Fruit fly (Drosophila melanogaster) whole organism, embryonic: ENCODE measurements around the gene Gr93a.

Experiments used
- Atf6 ChIP-seq: fragments of 200-800 bp; sonication (Bioruptor generic); IDR thresholded peaks from 2 replicates; pipeline ENCODE4 v1.3.6; 2022; ENCODE audit warnings: missing biosample characterization, missing genetic modification characterization
- BtbVII ChIP-seq: fragments of 200-800 bp; sonication (Bioruptor generic); optimal IDR thresholded peaks from 3 replicates; lab custom pipeline; 2017; ENCODE audit warnings: missing biosample characterization, mild to moderate bottlenecking, missing genetic modification characterization
- CG10267 ChIP-seq: fragments of 200-800 bp; sonication (Bioruptor generic); optimal IDR thresholded peaks from 2 replicates; lab custom pipeline; 2018; ENCODE audit warnings: missing biosample characterization, mild to moderate bottlenecking, missing genetic modification characterization, moderate library complexity
- CG10979 ChIP-seq: fragments of 200-800 bp; sonication (Bioruptor generic); optimal IDR thresholded peaks from 2 replicates; lab custom pipeline; 2018; ENCODE audit warnings: missing biosample characterization, mild to moderate bottlenecking, missing genetic modification characterization, moderate library complexity
- CG12104 ChIP-seq: fragments of 200-800 bp; sonication (Bioruptor generic); optimal IDR thresholded peaks from 3 replicates; lab custom pipeline; 2016; ENCODE audit warnings: missing biosample characterization, missing genetic modification characterization
- CG14860 ChIP-seq: fragments of 200-800 bp; sonication (Bioruptor generic); IDR thresholded peaks from 3 replicates; pipeline ENCODE4 v1.3.6; 2022; ENCODE audit warnings: missing biosample characterization, missing genetic modification characterization; ENCODE audit not compliant: partially characterized antibody
- CG16863 ChIP-seq: fragments of 200-800 bp; sonication (Bioruptor generic); optimal IDR thresholded peaks from 3 replicates; lab custom pipeline; 2016; ENCODE audit warnings: missing biosample characterization, missing genetic modification characterization
- CG1832 ChIP-seq: fragments of 200-800 bp; sonication (Bioruptor generic); optimal IDR thresholded peaks from 2 replicates; lab custom pipeline; 2017; ENCODE audit warnings: missing biosample characterization, mild to moderate bottlenecking, missing genetic modification characterization, inconsistent platforms
- CG2120 ChIP-seq: fragments of 200-800 bp; sonication (Bioruptor generic); optimal IDR thresholded peaks from 3 replicates; lab custom pipeline; 2016; ENCODE audit warnings: missing biosample characterization, missing genetic modification characterization
- CG3065 ChIP-seq: fragments of 200-800 bp; sonication (Bioruptor generic); optimal IDR thresholded peaks from 2 replicates; lab custom pipeline; 2016; ENCODE audit warnings: missing biosample characterization, missing genetic modification characterization
- CG31365 ChIP-seq: fragments of 200-800 bp; sonication (Bioruptor generic); optimal IDR thresholded peaks from 2 replicates; lab custom pipeline; 2018; ENCODE audit warnings: missing biosample characterization, mild to moderate bottlenecking, missing genetic modification characterization
- CG31388 ChIP-seq: fragments of 200-800 bp; sonication (Bioruptor generic); optimal IDR thresholded peaks from 2 replicates; lab custom pipeline; 2016; ENCODE audit warnings: missing biosample characterization, missing genetic modification characterization
- CG32767 ChIP-seq: fragments of 200-800 bp; sonication (Bioruptor generic); IDR thresholded peaks from 2 replicates; pipeline ENCODE4 v1.3.6; 2022; ENCODE audit warnings: missing biosample characterization, missing genetic modification characterization
- CG8290 ChIP-seq, 3 experiments: fragments of 200-800 bp; sonication (Bioruptor generic); optimal IDR thresholded peaks; 2 replicates each; lab custom pipeline; 2016 to 2019; ENCODE audit warnings: missing biosample characterization in 3 of 3, missing genetic modification characterization in 3 of 3, mild to moderate bottlenecking in 2 of 3, moderate library complexity in 1 of 3
- CG8478 ChIP-seq: fragments of >200 bp; optimal IDR thresholded peaks from 2 replicates; lab custom pipeline; 2018
- CTCF ChIP-seq: fragments of 200-800 bp; sonication (Bioruptor generic); optimal IDR thresholded peaks from 2 replicates; lab custom pipeline; 2017; ENCODE audit warnings: missing biosample characterization, mild to moderate bottlenecking, missing genetic modification characterization, moderate library complexity
- CkIIα-i1 ChIP-seq: fragments of 200-800 bp; sonication (Bioruptor generic); IDR thresholded peaks from 2 replicates; pipeline ENCODE4 v1.3.6; 2022; ENCODE audit warnings: missing biosample characterization, missing genetic modification characterization
- Dbx ChIP-seq: fragments of 200-800 bp; sonication (Bioruptor generic); IDR thresholded peaks from 3 replicates; pipeline ENCODE4 v1.3.6; 2022; ENCODE audit warnings: missing biosample characterization, missing genetic modification characterization
- Deaf1 ChIP-seq: fragments of 200-800 bp; optimal IDR thresholded peaks from 3 replicates; lab custom pipeline; 2019; ENCODE audit warnings: missing biosample characterization, mild to moderate bottlenecking, missing genetic modification characterization, moderate library complexity
- Dll ChIP-seq: fragments of 200-800 bp; sonication (Bioruptor generic); IDR thresholded peaks from 4 replicates; pipeline ENCODE4 v1.3.6; 2022; ENCODE audit warnings: missing biosample characterization, missing genetic modification characterization; ENCODE audit not compliant: partially characterized antibody
- Fer3 ChIP-seq: fragments of 200-800 bp; sonication (Bioruptor generic); optimal IDR thresholded peaks from 2 replicates; lab custom pipeline; 2018; ENCODE audit warnings: missing biosample characterization, mild to moderate bottlenecking, missing genetic modification characterization, moderate library complexity
- MBD-R2 ChIP-seq: fragments of 200-800 bp; sonication (Bioruptor generic); IDR thresholded peaks from 2 replicates; pipeline ENCODE4 v1.3.6; 2022; ENCODE audit warnings: missing biosample characterization, missing genetic modification characterization
- Nf-YA ChIP-seq: fragments of 200-800 bp; sonication (Bioruptor generic); IDR thresholded peaks from 2 replicates; pipeline ENCODE4 v1.3.6; 2022; ENCODE audit warnings: missing biosample characterization, missing genetic modification characterization
- Opbp ChIP-seq: fragments of 200-800 bp; sonication (Bioruptor generic); IDR thresholded peaks from 3 replicates; pipeline ENCODE4 v1.3.6; 2022; ENCODE audit warnings: missing biosample characterization, missing genetic modification characterization; ENCODE audit not compliant: partially characterized antibody
- Optix ChIP-seq: fragments of 200-800 bp; sonication (Bioruptor generic); IDR thresholded peaks from 3 replicates; pipeline ENCODE4 v1.3.6; 2022; ENCODE audit warnings: missing biosample characterization, missing genetic modification characterization
- Sin3A ChIP-seq: fragments of >200 bp; optimal IDR thresholded peaks from 2 replicates; lab custom pipeline; 2018
- TFAM ChIP-seq: fragments of 200-800 bp; sonication (Bioruptor generic); optimal IDR thresholded peaks from 2 replicates; lab custom pipeline; 2017; ENCODE audit warnings: missing biosample characterization, missing genetic modification characterization, inconsistent platforms
- Trl ChIP-seq, 3 experiments: fragments of >200 bp in 2 of 3; fragments of 200-800 bp in 1 of 3; sonication (Bioruptor generic) in 1 of 3; optimal IDR thresholded peaks; 2 replicates in 1 of 3; 3 replicates in 2 of 3; lab custom pipeline; 2016 to 2017; ENCODE audit warnings: missing biosample characterization in 1 of 3, missing genetic modification characterization in 1 of 3
- YL-1 ChIP-seq: fragments of 200-800 bp; sonication (Bioruptor generic); optimal IDR thresholded peaks from 3 replicates; lab custom pipeline; 2017; ENCODE audit warnings: missing biosample characterization, mild to moderate bottlenecking, missing genetic modification characterization
- amos ChIP-seq: fragments of 200-800 bp; sonication (Bioruptor generic); IDR thresholded peaks from 2 replicates; pipeline ENCODE4 v1.3.6; 2022; ENCODE audit warnings: missing biosample characterization, missing genetic modification characterization; ENCODE audit not compliant: partially characterized antibody
- cg ChIP-seq: fragments of 200-800 bp; sonication (Bioruptor generic); optimal IDR thresholded peaks from 3 replicates; lab custom pipeline; 2019; ENCODE audit warnings: missing biosample characterization, mild to moderate bottlenecking, missing genetic modification characterization, moderate library complexity
- dan ChIP-seq: fragments of 200-800 bp; sonication (Bioruptor generic); IDR thresholded peaks from 2 replicates; pipeline ENCODE4 v1.3.6; 2022; ENCODE audit warnings: missing biosample characterization, missing genetic modification characterization
- ewg ChIP-seq: fragments of 200-800 bp; sonication (Bioruptor generic); optimal IDR thresholded peaks from 3 replicates; lab custom pipeline; 2017; ENCODE audit warnings: mild to moderate bottlenecking, missing biosample characterization, missing genetic modification reagents, missing genetic modification characterization
- fd96Cb ChIP-seq: fragments of 200-800 bp; sonication (Bioruptor generic); optimal IDR thresholded peaks from 2 replicates; lab custom pipeline; 2018; ENCODE audit warnings: missing biosample characterization, mild to moderate bottlenecking, missing genetic modification characterization, moderate library complexity
- fu2 ChIP-seq: fragments of 200-800 bp; sonication (Bioruptor generic); optimal IDR thresholded peaks from 2 replicates; lab custom pipeline; 2016; ENCODE audit warnings: missing biosample characterization, missing genetic modification characterization
- her ChIP-seq: fragments of 200-800 bp; sonication (Bioruptor generic); optimal IDR thresholded peaks from 2 replicates; lab custom pipeline; 2016; ENCODE audit warnings: missing biosample characterization, missing genetic modification characterization
- mirr ChIP-seq: fragments of 200-800 bp; sonication (Bioruptor generic); optimal IDR thresholded peaks from 3 replicates; lab custom pipeline; 2018; ENCODE audit warnings: missing biosample characterization, mild to moderate bottlenecking, missing genetic modification characterization
- nau ChIP-seq: fragments of 200-800 bp; sonication (Bioruptor generic); optimal IDR thresholded peaks from 3 replicates; lab custom pipeline; 2017; ENCODE audit warnings: missing biosample characterization, mild to moderate bottlenecking, missing genetic modification characterization, missing genetic modification reagents
- nerfin-1 ChIP-seq: fragments of 200-800 bp; sonication (Bioruptor generic); optimal IDR thresholded peaks from 3 replicates; lab custom pipeline; 2019; ENCODE audit warnings: missing biosample characterization, mild to moderate bottlenecking, missing genetic modification characterization, moderate library complexity
- nerfin-2 ChIP-seq: fragments of 200-800 bp; sonication (Bioruptor generic); IDR thresholded peaks from 2 replicates; pipeline ENCODE4 v1.3.6; 2022; ENCODE audit warnings: missing biosample characterization, missing genetic modification characterization; ENCODE audit not compliant: partially characterized antibody
- nom ChIP-seq: fragments of 200-800 bp; sonication (Bioruptor generic); optimal IDR thresholded peaks from 2 replicates; lab custom pipeline; 2017; ENCODE audit warnings: missing biosample characterization, missing genetic modification characterization, mild to moderate bottlenecking, moderate library complexity, missing genetic modification reagents
- pros ChIP-seq: fragments of 200-800 bp; sonication (Bioruptor generic); optimal IDR thresholded peaks from 3 replicates; lab custom pipeline; 2019; ENCODE audit warnings: missing biosample characterization, mild to moderate bottlenecking, missing genetic modification characterization, moderate library complexity
- sens-2 ChIP-seq: fragments of 200-800 bp; sonication (Bioruptor generic); IDR thresholded peaks from 2 replicates; pipeline ENCODE4 v1.3.6; 2022; ENCODE audit warnings: missing biosample characterization, missing genetic modification characterization
- slbo ChIP-seq: fragments of 200-800 bp; sonication (Bioruptor generic); IDR thresholded peaks from 2 replicates; pipeline ENCODE4 v1.3.6; 2022; ENCODE audit warnings: missing biosample characterization, missing genetic modification characterization
- sr ChIP-seq: fragments of 200-800 bp; sonication (Bioruptor generic); IDR thresholded peaks from 3 replicates; pipeline ENCODE4 v1.3.6; 2022; ENCODE audit warnings: missing biosample characterization, missing genetic modification characterization
- ssp ChIP-seq: fragments of 200-800 bp; sonication (Bioruptor generic); IDR thresholded peaks from 2 replicates; pipeline ENCODE4 v1.3.6; 2022; ENCODE audit warnings: missing biosample characterization, missing genetic modification characterization
- toy ChIP-seq: fragments of 200-800 bp; sonication (Bioruptor generic); IDR thresholded peaks from 2 replicates; pipeline ENCODE4 v1.3.6; 2022; ENCODE audit warnings: missing biosample characterization, missing genetic modification characterization
- trh ChIP-seq: fragments of 200-800 bp; sonication (Bioruptor generic); optimal IDR thresholded peaks from 2 replicates; lab custom pipeline; 2016; ENCODE audit warnings: missing biosample characterization, missing genetic modification characterization

Gr93a gene

dm6 chr3R:21821684-21822561, 10.4 kb upstream of the Gr93a start:
- TF ChIP-seq Dll (GFP tag; lab: Robert Waterston, UW): 0 out of 4 replicates have a peak, but pooled peaks have one; percentile 33
- no peak for TF ChIP-seq CG31365 (tag; lab: Kevin White, UChicago)
- peak; percentile 92 for TF ChIP-seq CTCF (GFP tag; lab: Kevin White, UChicago)
- peak; percentile 70 for TF ChIP-seq Deaf1
- TF ChIP-seq Opbp (GFP tag; lab: Robert Waterston, UW): 0 out of 3 replicates have a peak, but pooled peaks have one; percentile 9
- no peak for TF ChIP-seq Optix (GFP tag; lab: Robert Waterston, UW)
- peak; percentile 15 for TF ChIP-seq mirr (GFP tag; lab: Kevin White, UChicago)
- peak; percentile 37 for TF ChIP-seq CG10979
- peak; percentile 38 for TF ChIP-seq CG1832 (GFP tag; lab: Kevin White, UChicago)
- TF ChIP-seq CkIIα-i1 (GFP tag; lab: Robert Waterston, UW): no peak
- no peak for TF ChIP-seq BtbVII
- TF ChIP-seq TFAM (GFP tag; lab: Kevin White, UChicago): no peak
- TF ChIP-seq dan (GFP tag; lab: Robert Waterston, UW): no peak
- peak; percentile 35 for TF ChIP-seq YL-1 (GFP tag; lab: Kevin White, UChicago)
- peak; percentile 46; the same call in 1 of the 2 replicates for TF ChIP-seq CG32767 (GFP tag; lab: Robert Waterston, UW)
- TF ChIP-seq slbo (GFP tag; lab: Robert Waterston, UW): 0 out of 2 replicates have a peak, but pooled peaks have one; percentile 2
- TF ChIP-seq nerfin-1 (tag; lab: Kevin White, UChicago): no peak
- TF ChIP-seq CG14860 (GFP tag; lab: Robert Waterston, UW): 0 out of 3 replicates have a peak, but pooled peaks have one; percentile 7
- TF ChIP-seq fu2 (GFP tag; lab: Kevin White, UChicago): no peak
- TF ChIP-seq Fer3 (tag; lab: Kevin White, UChicago): no peak
- TF ChIP-seq amos: no peak
- no peak for TF ChIP-seq fd96Cb
- no peak for TF ChIP-seq CG8290 (GFP tag; optimal IDR thresholded peaks at IDR 0.05; lab: Kevin White, UChicago)
- TF ChIP-seq CG8290 (tag; optimal IDR thresholded peaks at IDR 0.05; lab: Kevin White, UChicago): peak in 1 of 2 experiments; percentile 26
- TF ChIP-seq pros (GFP tag; lab: Kevin White, UChicago): no peak
- TF ChIP-seq cg (GFP tag; lab: Kevin White, UChicago): peak; percentile 88
- no peak for TF ChIP-seq trh (GFP tag; lab: Kevin White, UChicago)
- TF ChIP-seq CG3065 (GFP tag; lab: Kevin White, UChicago): peak; percentile 95
- no peak for TF ChIP-seq her (GFP tag; lab: Kevin White, UChicago)
- TF ChIP-seq Dbx (GFP tag; lab: Robert Waterston, UW): no peak
- no peak for TF ChIP-seq Sin3A (lab: Kevin White, UChicago)
- TF ChIP-seq sr (GFP tag; lab: Robert Waterston, UW): peak; percentile 32; the same call in 1 of the 3 replicates
- no peak for TF ChIP-seq ssp (GFP tag; lab: Robert Waterston, UW)
- no peak for TF ChIP-seq nerfin-2
- TF ChIP-seq nom (GFP tag; lab: Kevin White, UChicago): peak; percentile 39
- TF ChIP-seq CG31388 (GFP tag; lab: Kevin White, UChicago): no peak
- no peak for TF ChIP-seq CG12104 (GFP tag; lab: Kevin White, UChicago)
- TF ChIP-seq toy: 0 out of 2 replicates have a peak, but pooled peaks have one; percentile 27
- TF ChIP-seq ewg (GFP tag; lab: Kevin White, UChicago): peak; percentile 92
- TF ChIP-seq CG16863 (GFP tag; lab: Kevin White, UChicago): no peak
- TF ChIP-seq CG2120: no peak
- TF ChIP-seq CG8478 (lab: Kevin White, UChicago): peak; percentile 44
- TF ChIP-seq Nf-YA: no peak
- peak; percentile 11 for TF ChIP-seq nau (GFP tag; lab: Kevin White, UChicago)
- 0 out of 2 replicates have a peak, but pooled peaks have one; percentile 20 for TF ChIP-seq Atf6 (GFP tag; lab: Robert Waterston, UW)
- peak; percentile 39 to 49 for TF ChIP-seq Trl (optimal IDR thresholded peaks at IDR 0.05; lab: Kevin White, UChicago)
- TF ChIP-seq Trl (GFP tag; optimal IDR thresholded peaks at IDR 0.05; lab: Kevin White, UChicago): no peak
- TF ChIP-seq MBD-R2 (GFP tag; lab: Robert Waterston, UW): 0 out of 2 replicates have a peak, but pooled peaks have one; percentile 57
- no peak for TF ChIP-seq CG10267 (tag; lab: Kevin White, UChicago)
- 0 out of 2 replicates have a peak, but pooled peaks have one; percentile 28 for TF ChIP-seq sens-2 (GFP tag; lab: Robert Waterston, UW)
